Fruit fly (Drosophila melanogaster): ENCODE results near the gene Trx2.

The Trx2 gene

DNA sequence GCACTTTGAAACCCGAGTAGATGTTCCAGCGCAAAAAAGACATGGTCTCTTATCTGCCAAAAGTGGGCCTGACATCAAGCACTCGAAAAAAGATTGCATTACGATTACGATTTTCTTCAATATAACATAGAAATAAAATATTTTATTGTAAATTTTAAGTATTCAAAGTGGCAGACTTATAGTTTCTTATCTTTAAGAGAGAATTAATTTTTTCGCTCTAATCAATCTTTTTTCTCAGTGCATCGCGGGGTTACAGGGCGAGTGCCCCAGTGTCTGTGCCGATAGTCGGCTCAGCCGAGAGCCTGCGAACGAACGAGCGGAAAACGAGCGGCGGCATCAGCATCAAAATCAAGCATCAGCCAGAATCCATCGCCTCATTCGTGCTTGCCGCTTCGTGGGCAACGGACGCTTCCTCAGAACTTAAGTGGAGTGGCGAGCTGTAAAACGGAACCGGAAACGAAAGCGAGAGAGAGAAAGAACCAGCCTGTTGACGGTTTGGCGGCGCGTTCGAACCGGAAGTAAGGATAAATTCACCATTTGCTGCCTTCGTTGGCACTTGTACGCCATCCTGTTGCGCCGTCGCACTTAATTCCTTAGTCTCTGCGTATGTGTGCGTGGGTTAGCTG, 21.0 kb downstream of the Trx2 start, which contains the start of gene Apoltp (continued):
- peak; percentile 80 for TF ChIP-seq Drgx (GFP tag; IDR thresholded peaks at IDR 0.05)
- TF ChIP-seq NfI (GFP tag; optimal IDR thresholded peaks at IDR 0.05), result peak; percentile 63
- TF ChIP-seq tin (GFP tag; optimal IDR thresholded peaks at IDR 0.05), result peak; percentile 52
- TF ChIP-seq CG14050 (GFP tag; IDR thresholded peaks at IDR 0.05), result peak; percentile 39; the same call in 2 of the 3 replicates
- peak; percentile 27 for TF ChIP-seq CG1233 (GFP tag; optimal IDR thresholded peaks at IDR 0.05)
- no peak for TF ChIP-seq HmgD (GFP tag; optimal IDR thresholded peaks at IDR 0.05)
- peak; percentile 73 for TF ChIP-seq slou (GFP tag; optimal IDR thresholded peaks at IDR 0.05)
- peak; percentile 67 for TF ChIP-seq CG10979 (tag; optimal IDR thresholded peaks at IDR 0.05)
- peak; percentile 31 for TF ChIP-seq CG4854 (GFP tag; optimal IDR thresholded peaks at IDR 0.05)
- TF ChIP-seq CkIIα-i1 (GFP tag; IDR thresholded peaks at IDR 0.05), result no peak
- TF ChIP-seq vnd (GFP tag; IDR thresholded peaks at IDR 0.05; ENCODE audit: partially characterized antibody), result no peak
- TF ChIP-seq CG6854 (GFP tag; optimal IDR thresholded peaks at IDR 0.05), result peak; percentile 71
- no peak for TF ChIP-seq CG10565 (GFP tag; optimal IDR thresholded peaks at IDR 0.05)
- peak; percentile 50; the same call in 1 of the 2 replicates for TF ChIP-seq Adf1 (GFP tag; IDR thresholded peaks at IDR 0.05)
- TF ChIP-seq CG2120 (GFP tag; optimal IDR thresholded peaks at IDR 0.05), result peak; percentile 66
- TF ChIP-seq NC2α (GFP tag; optimal IDR thresholded peaks at IDR 0.05), result no peak
- no peak for TF ChIP-seq Dref (GFP tag; IDR thresholded peaks at IDR 0.05)
- TF ChIP-seq CG10274 (GFP tag; optimal IDR thresholded peaks at IDR 0.05), result no peak
- peak; percentile 78; the same call in 1 of the 3 replicates for TF ChIP-seq so (GFP tag; IDR thresholded peaks at IDR 0.05)
- no peak for TF ChIP-seq ash1 (GFP tag; optimal IDR thresholded peaks at IDR 0.05)
- peak; percentile 46 for TF ChIP-seq sens (GFP tag)
- TF ChIP-seq CG3281 (GFP tag; optimal IDR thresholded peaks at IDR 0.05), result peak; percentile 80
- TF ChIP-seq kay (GFP tag; optimal IDR thresholded peaks at IDR 0.05), result peak; percentile 12
- no peak for TF ChIP-seq CG3065 (GFP tag; optimal IDR thresholded peaks at IDR 0.05)
- TF ChIP-seq Rfx (GFP tag; IDR thresholded peaks at IDR 0.05), result peak; percentile 78
- TF ChIP-seq sug (tag; optimal IDR thresholded peaks at IDR 0.05), result peak; percentile 63
- TF ChIP-seq CG15269 (tag; optimal IDR thresholded peaks at IDR 0.05), result peak; percentile 64
- no peak for TF ChIP-seq salm (tag; optimal IDR thresholded peaks at IDR 0.05)
- peak; percentile 46 for TF ChIP-seq Ssrp (tag; optimal IDR thresholded peaks at IDR 0.05)
- TF ChIP-seq CG3407 (GFP tag; optimal IDR thresholded peaks at IDR 0.05), result no peak
- peak; percentile 14 for TF ChIP-seq Vsx1 (GFP tag; optimal IDR thresholded peaks at IDR 0.05)
- TF ChIP-seq lmd (GFP tag; IDR thresholded peaks at IDR 0.05), result peak; percentile 78
- peak; percentile 79 for TF ChIP-seq dysf (GFP tag; IDR thresholded peaks at IDR 0.05)
- peak; percentile 29 for TF ChIP-seq pb (GFP tag; optimal IDR thresholded peaks at IDR 0.05)
- TF ChIP-seq gsb (GFP tag; IDR thresholded peaks at IDR 0.05), result peak; percentile 64
- peak; percentile 57; the same call in 2 of the 3 replicates for TF ChIP-seq croc (GFP tag; conservative IDR thresholded peaks at IDR 0.05)
- TF ChIP-seq Taf1 (GFP tag; IDR thresholded peaks at IDR 0.05), result peak; percentile 69
- TF ChIP-seq CG8388 (GFP tag; optimal IDR thresholded peaks at IDR 0.05), result peak; percentile 9
- 0 out of 2 replicates have a peak, but pooled peaks have one; percentile 25 for TF ChIP-seq sim (GFP tag; IDR thresholded peaks at IDR 0.05)
- peak; percentile 72 for TF ChIP-seq scrt (GFP tag; optimal IDR thresholded peaks at IDR 0.05)
- TF ChIP-seq Xrp1 (GFP tag; IDR thresholded peaks at IDR 0.05), result peak; percentile 77
- peak; percentile 16 for TF ChIP-seq CG12071 (GFP tag; optimal IDR thresholded peaks at IDR 0.05)
- TF ChIP-seq Fer1 (GFP tag; optimal IDR thresholded peaks at IDR 0.05), result peak; percentile 88
- TF ChIP-seq grau (tag; optimal IDR thresholded peaks at IDR 0.05), result peak; percentile 72
- TF ChIP-seq CG8281 (tag; optimal IDR thresholded peaks at IDR 0.05), result peak; percentile 19
- peak; percentile 67 for TF ChIP-seq ttk (GFP tag; IDR thresholded peaks at IDR 0.05)
- peak; percentile 31; the same call in 1 of the 2 replicates for TF ChIP-seq chm (GFP tag; IDR thresholded peaks at IDR 0.05)
- peak; percentile 17; the same call in 2 of the 3 replicates for TF ChIP-seq ase (GFP tag; IDR thresholded peaks at IDR 0.05)
- TF ChIP-seq org-1 (GFP tag; optimal IDR thresholded peaks at IDR 0.05), result peak; percentile 63
- peak; percentile 41 for TF ChIP-seq Spps (tag; optimal IDR thresholded peaks at IDR 0.05)
- no peak for TF ChIP-seq Hr39 (optimal IDR thresholded peaks at IDR 0.05)
